Fruit fly (Drosophila melanogaster) whole organism, pupa: ENCODE measurements around the gene Octalpha2R.

Experiments
- CG10348 ChIP-seq: fragments of 200-800 bp; sonication (Bioruptor generic); IDR thresholded peaks from 2 replicates; pipeline ENCODE4 v1.3.6; 2022; ENCODE audit warnings: missing biosample characterization, missing genetic modification characterization
- CG12605 ChIP-seq: fragments of 200-800 bp; sonication (Bioruptor generic); IDR thresholded peaks from 2 replicates; pipeline ENCODE4 v1.3.6; 2022; ENCODE audit warnings: missing biosample characterization, missing genetic modification characterization
- CG13204 ChIP-seq: fragments of 200-800 bp; sonication (Bioruptor generic); optimal IDR thresholded peaks from 2 replicates; lab custom pipeline; 2018; ENCODE audit warnings: missing biosample characterization, mild to moderate bottlenecking, missing genetic modification characterization, moderate library complexity
- CG14655 ChIP-seq: fragments of 200-800 bp; sonication (Bioruptor generic); optimal IDR thresholded peaks from 3 replicates; lab custom pipeline; 2017; ENCODE audit warnings: mild to moderate bottlenecking, missing biosample characterization, missing genetic modification reagents, missing genetic modification characterization
- CG15710 ChIP-seq: fragments of 200-800 bp; sonication (Bioruptor generic); optimal IDR thresholded peaks from 2 replicates; lab custom pipeline; 2018; ENCODE audit warnings: missing biosample characterization, mild to moderate bottlenecking, missing genetic modification characterization, moderate library complexity
- CG17806 ChIP-seq: fragments of 200-800 bp; sonication (Bioruptor generic); optimal IDR thresholded peaks from 2 replicates; lab custom pipeline; 2018; ENCODE audit warnings: missing biosample characterization, mild to moderate bottlenecking, missing genetic modification characterization, moderate library complexity
- CG32121 ChIP-seq: fragments of 200-800 bp; sonication (Bioruptor generic); IDR thresholded peaks from 2 replicates; pipeline ENCODE4 v1.3.6; 2022; ENCODE audit warnings: missing biosample characterization, missing genetic modification characterization
- CG34367 ChIP-seq: fragments of 200-800 bp; sonication (Bioruptor generic); optimal IDR thresholded peaks from 2 replicates; lab custom pipeline; 2018; ENCODE audit warnings: missing biosample characterization, mild to moderate bottlenecking, missing genetic modification characterization
- CG4496 ChIP-seq: fragments of 200-800 bp; sonication (Bioruptor generic); IDR thresholded peaks from 3 replicates; pipeline ENCODE4 v1.3.6; 2022; ENCODE audit warnings: missing biosample characterization, missing genetic modification characterization
- CG8159 ChIP-seq: fragments of 200-800 bp; sonication (Bioruptor generic); optimal IDR thresholded peaks from 3 replicates; lab custom pipeline; 2018; ENCODE audit warnings: missing biosample characterization, mild to moderate bottlenecking, missing genetic modification characterization, moderate library complexity
- CG8301 ChIP-seq: fragments of 200-800 bp; sonication (Bioruptor generic); optimal IDR thresholded peaks from 2 replicates; lab custom pipeline; 2018; ENCODE audit warnings: missing biosample characterization, mild to moderate bottlenecking, missing genetic modification characterization
- CG9948 ChIP-seq: fragments of 200-800 bp; sonication (Bioruptor generic); optimal IDR thresholded peaks from 2 replicates; lab custom pipeline; 2018; ENCODE audit warnings: missing biosample characterization, mild to moderate bottlenecking, missing genetic modification characterization, moderate library complexity
- D1 ChIP-seq: fragments of 200-800 bp; sonication (Bioruptor generic); optimal IDR thresholded peaks from 2 replicates; lab custom pipeline; 2018; ENCODE audit warnings: missing biosample characterization, mild to moderate bottlenecking, missing genetic modification characterization, moderate library complexity
- EcR ChIP-seq: fragments of 200-800 bp; sonication (Bioruptor generic); optimal IDR thresholded peaks from 3 replicates; lab custom pipeline; 2019; ENCODE audit warnings: missing biosample characterization, missing genetic modification characterization, mild to moderate bottlenecking, moderate library complexity, missing genetic modification reagents
- Ets98B ChIP-seq: fragments of 200-800 bp; sonication (Bioruptor generic); IDR thresholded peaks from 2 replicates; pipeline ENCODE4 v1.3.6; 2022; ENCODE audit warnings: missing biosample characterization, missing genetic modification characterization
- Pif1A ChIP-seq: fragments of 200-800 bp; sonication (Bioruptor generic); optimal IDR thresholded peaks from 3 replicates; lab custom pipeline; 2016; ENCODE audit warnings: missing biosample characterization, missing genetic modification characterization
- Pif1B ChIP-seq: fragments of 200-800 bp; sonication (Bioruptor generic); optimal IDR thresholded peaks from 3 replicates; lab custom pipeline; 2016; ENCODE audit warnings: missing biosample characterization, missing genetic modification characterization
- Snoo ChIP-seq: fragments of 200-800 bp; sonication (Bioruptor generic); optimal IDR thresholded peaks from 3 replicates; lab custom pipeline; 2017; ENCODE audit warnings: missing biosample characterization, mild to moderate bottlenecking, missing genetic modification characterization, inconsistent platforms
- fd96Ca ChIP-seq: fragments of 200-800 bp; sonication (Bioruptor generic); IDR thresholded peaks from 3 replicates; pipeline ENCODE4 v1.3.6; 2022; ENCODE audit warnings: missing biosample characterization, missing genetic modification characterization
- gl ChIP-seq: fragments of 200-800 bp; sonication (Bioruptor generic); optimal IDR thresholded peaks from 2 replicates; lab custom pipeline; 2018; ENCODE audit warnings: missing biosample characterization, mild to moderate bottlenecking, missing genetic modification characterization
- rn ChIP-seq: fragments of 200-800 bp; sonication (Bioruptor generic); IDR thresholded peaks from 2 replicates; pipeline ENCODE4 v1.3.6; 2022; ENCODE audit warnings: missing biosample characterization, missing genetic modification characterization

Octalpha2R gene

dm6 chr3R:18758548-18759257 lies 90.3 kb downstream of the Octalpha2R start, which contains the start of gene Epg5:
Gene Epg5 (minus strand): TSS chr3R:18758873.
- TF ChIP-seq gl (tag; lab: Kevin White, UChicago) (no peak), Ets98B (GFP tag; lab: Robert Waterston, UW) (no peak; the same call in 1 of the 2 replicates), CG9948 (tag; lab: Kevin White, UChicago) (no peak), fd96Ca (peak; percentile 74; the same call in 2 of the 3 replicates), CG32121 (0 out of 2 replicates have a peak, but pooled peaks have one; percentile 13), EcR (no peak), CG8301 (tag; lab: Kevin White, UChicago) (no peak), Pif1B (GFP tag; lab: Kevin White, UChicago) (no peak), Pif1A (GFP tag; lab: Kevin White, UChicago) (no peak), CG14655 (GFP tag; lab: Kevin White, UChicago) (no peak), Snoo (tag; lab: Kevin White, UChicago) (peak; percentile 20), CG10348 (no peak), CG17806 (tag; lab: Kevin White, UChicago) (peak; percentile 56), CG4496 (GFP tag; lab: Robert Waterston, UW) (peak; percentile 71; the same call in 2 of the 3 replicates), CG13204 (GFP tag; lab: Kevin White, UChicago) (no peak), CG12605 (GFP tag; lab: Robert Waterston, UW) (0 out of 2 replicates have a peak, but pooled peaks have one; percentile 6), D1 (tag; lab: Kevin White, UChicago) (no peak), rn (GFP tag; lab: Robert Waterston, UW) (peak; percentile 50), CG15710 (peak; percentile 65), CG34367 (no peak), CG8159 (tag; lab: Kevin White, UChicago) (no peak)
- TF ChIP-seq, all 21 proteins: peak for 8

dm6 chr3R:18749786-18750185 lies 99.2 kb downstream of the Octalpha2R start:
- TF ChIP-seq CG4496 (GFP tag; lab: Robert Waterston, UW) (no peak), CG9948 (tag; lab: Kevin White, UChicago) (no peak), EcR (no peak), Snoo (tag; lab: Kevin White, UChicago) (no peak), CG8159 (tag; lab: Kevin White, UChicago) (no peak), gl (tag; lab: Kevin White, UChicago) (no peak)
